Worm (Caenorhabditis elegans) whole organism, young adult: ENCODE measurements around the gene sop-2.

Experiments used
- D2030.7 ChIP-seq: fragments of 200-800 bp; sonication (Bioruptor generic); IDR thresholded peaks from 2 replicates; pipeline ENCODE4 v1.3.6; 2022; ENCODE audit warnings: missing genetic modification reagents, missing genetic modification characterization, missing compliant biosample characterization
- F23B12.7 ChIP-seq: sonication (generic microtip); optimal IDR thresholded peaks from 2 replicates; lab custom pipeline; 2017; ENCODE audit warnings: missing genetic modification characterization, mild to moderate bottlenecking, missing compliant biosample characterization, antibody characterized with exemption, moderate library complexity; ENCODE audit not compliant: insufficient read depth
- F33H1.4 ChIP-seq: fragments of 200-800 bp; sonication (Bioruptor generic); IDR thresholded peaks from 2 replicates; pipeline ENCODE4 v1.3.6; 2022; ENCODE audit warnings: missing genetic modification reagents, missing genetic modification characterization, missing compliant biosample characterization
- F37B4.10 ChIP-seq: fragments of 200-800 bp; sonication (Bioruptor generic); IDR thresholded peaks from 2 replicates; pipeline ENCODE4 v1.3.6; 2022; ENCODE audit warnings: missing genetic modification characterization, missing compliant biosample characterization
- F52B5.7 ChIP-seq: sonication (generic microtip); optimal IDR thresholded peaks from 2 replicates; lab custom pipeline; 2016; ENCODE audit warnings: mild to moderate bottlenecking, missing genetic modification characterization, missing compliant biosample characterization
- F55B11.4 ChIP-seq: sonication (generic microtip); optimal IDR thresholded peaks from 2 replicates; lab custom pipeline; 2016; ENCODE audit warnings: missing compliant biosample characterization, missing genetic modification characterization, borderline replicate concordance; ENCODE audit not compliant: insufficient read depth
- K11D2.4 ChIP-seq: fragments of 200-800 bp; sonication (Bioruptor generic); IDR thresholded peaks from 2 replicates; pipeline ENCODE4 v1.3.6; 2022; ENCODE audit warnings: missing genetic modification reagents, missing genetic modification characterization, missing compliant biosample characterization
- Y53G8AR.9 ChIP-seq: fragments of 200-800 bp; sonication (Bioruptor generic); conservative IDR thresholded peaks from 2 replicates; pipeline ENCODE4 v1.3.6; 2022; ENCODE audit warnings: missing genetic modification reagents, missing genetic modification characterization, missing compliant biosample characterization
- Y67H2A.10 ChIP-seq: fragments of 200-800 bp; sonication (Bioruptor generic); conservative IDR thresholded peaks from 2 replicates; pipeline ENCODE4 v1.3.6; 2022; ENCODE audit warnings: missing genetic modification reagents, missing genetic modification characterization, missing compliant biosample characterization
- Y95B8A.8 ChIP-seq: fragments of 200-800 bp; sonication (Bioruptor generic); IDR thresholded peaks from 2 replicates; pipeline ENCODE4 v1.3.6; 2022; ENCODE audit warnings: missing genetic modification reagents, missing genetic modification characterization, missing compliant biosample characterization
- aptf-2 ChIP-seq: fragments of 200-800 bp; sonication (Bioruptor generic); conservative IDR thresholded peaks from 2 replicates; pipeline ENCODE4 v1.3.6; 2022; ENCODE audit warnings: missing genetic modification reagents, missing genetic modification characterization, missing compliant biosample characterization
- attf-6 ChIP-seq: fragments of 200-800 bp; sonication (Bioruptor generic); IDR thresholded peaks from 2 replicates; pipeline ENCODE4 v1.3.6; 2022; ENCODE audit warnings: missing genetic modification reagents, missing genetic modification characterization, missing compliant biosample characterization
- cebp-2 ChIP-seq: fragments of 200-800 bp; sonication (Bioruptor generic); IDR thresholded peaks from 2 replicates; pipeline ENCODE4 v1.3.6; 2022; ENCODE audit warnings: missing genetic modification characterization, missing compliant biosample characterization
- ceh-27 ChIP-seq: fragments of 200-800 bp; sonication (Bioruptor generic); optimal IDR thresholded peaks from 2 replicates; lab custom pipeline; 2018; ENCODE audit warnings: mild to moderate bottlenecking, missing genetic modification characterization, moderate library complexity, missing compliant biosample characterization
- ceh-40 ChIP-seq: fragments of 200-800 bp; sonication (Bioruptor generic); IDR thresholded peaks from 2 replicates; pipeline ENCODE4 v1.3.6; 2022; ENCODE audit warnings: missing genetic modification characterization, missing compliant biosample characterization
- ceh-79 ChIP-seq: sonication (generic microtip); optimal IDR thresholded peaks from 2 replicates; lab custom pipeline; 2017; ENCODE audit warnings: mild to moderate bottlenecking, missing genetic modification characterization, missing compliant biosample characterization
- egrh-3 ChIP-seq: fragments of 200-800 bp; sonication (Bioruptor generic); IDR thresholded peaks from 2 replicates; pipeline ENCODE4 v1.3.6; 2022; ENCODE audit warnings: missing genetic modification reagents, missing genetic modification characterization, missing compliant biosample characterization
- ets-4 ChIP-seq: fragments of 200-800 bp; sonication (Bioruptor generic); optimal IDR thresholded peaks from 2 replicates; lab custom pipeline; 2018; ENCODE audit warnings: mild to moderate bottlenecking, missing genetic modification characterization, missing compliant biosample characterization
- hlh-12 ChIP-seq: sonication (generic microtip); optimal IDR thresholded peaks from 2 replicates; lab custom pipeline; 2016; ENCODE audit warnings: missing genetic modification characterization, missing compliant biosample characterization
- hmg-1.2 ChIP-seq: fragments of 200-800 bp; sonication (Bioruptor generic); IDR thresholded peaks from 2 replicates; pipeline ENCODE4 v1.3.6; 2022; ENCODE audit warnings: missing genetic modification reagents, missing genetic modification characterization, missing compliant biosample characterization
- lir-1 ChIP-seq: fragments of 200-800 bp; sonication (Bioruptor generic); conservative IDR thresholded peaks from 2 replicates; pipeline ENCODE4 v1.3.6; 2022; ENCODE audit warnings: missing genetic modification reagents, missing genetic modification characterization, missing compliant biosample characterization
- madf-10 ChIP-seq: sonication (generic microtip); optimal IDR thresholded peaks from 2 replicates; lab custom pipeline; 2016; ENCODE audit warnings: mild to moderate bottlenecking, missing genetic modification characterization, missing compliant biosample characterization
- madf-6 ChIP-seq: fragments of 200-800 bp; sonication (Bioruptor generic); IDR thresholded peaks from 2 replicates; pipeline ENCODE4 v1.3.6; 2022; ENCODE audit warnings: missing genetic modification reagents, missing genetic modification characterization, missing compliant biosample characterization
- madf-8 ChIP-seq: fragments of 200-800 bp; sonication (Bioruptor generic); conservative IDR thresholded peaks from 2 replicates; pipeline ENCODE4 v1.3.6; 2022; ENCODE audit warnings: missing genetic modification reagents, missing genetic modification characterization, missing compliant biosample characterization
- mxl-1 ChIP-seq: sonication (generic microtip); optimal IDR thresholded peaks from 2 replicates; lab custom pipeline; 2016; ENCODE audit warnings: missing genetic modification characterization, missing compliant biosample characterization
- nfya-1 ChIP-seq: sonication (generic microtip); optimal IDR thresholded peaks from 2 replicates; lab custom pipeline; 2017; ENCODE audit warnings: antibody characterized with exemption, missing compliant biosample characterization, missing genetic modification characterization, borderline replicate concordance; ENCODE audit not compliant: insufficient read depth
- nfya-2 ChIP-seq: fragments of 200-800 bp; sonication (Bioruptor generic); IDR thresholded peaks from 2 replicates; pipeline ENCODE4 v1.3.6; 2022; ENCODE audit warnings: missing genetic modification reagents, missing genetic modification characterization, missing compliant biosample characterization
- nhr-120 ChIP-seq: fragments of 200-800 bp; sonication (Bioruptor generic); IDR thresholded peaks from 2 replicates; pipeline ENCODE4 v1.3.6; 2022; ENCODE audit warnings: missing genetic modification characterization, missing compliant biosample characterization
- nhr-179 ChIP-seq: sonication (generic microtip); optimal IDR thresholded peaks from 2 replicates; lab custom pipeline; 2016; ENCODE audit warnings: mild to moderate bottlenecking, missing genetic modification characterization, missing compliant biosample characterization
- repo-1 ChIP-seq: sonication (generic microtip); optimal IDR thresholded peaks from 2 replicates; lab custom pipeline; 2017; ENCODE audit warnings: mild to moderate bottlenecking, missing genetic modification characterization, missing compliant biosample characterization
- rpc-1 ChIP-seq, 2 experiments: fragments of 150-350 bp in 1 of 2; sonication (generic microtip) in 1 of 2; optimal IDR thresholded peaks; 2 replicates each; lab custom pipeline; 2014 to 2018; ENCODE audit warnings: missing biosample characterization in 1 of 2, missing genetic modification characterization in 1 of 2, missing genetic modification reagents in 1 of 2, missing genotype in 1 of 2
- sea-2 ChIP-seq: fragments of 200-800 bp; sonication (Bioruptor generic); IDR thresholded peaks from 2 replicates; pipeline ENCODE4 v1.3.6; 2022; ENCODE audit warnings: missing genetic modification characterization, missing compliant biosample characterization
- snpc-1.1 ChIP-seq: sonication (generic microtip); optimal IDR thresholded peaks from 2 replicates; lab custom pipeline; 2017; ENCODE audit warnings: missing genetic modification characterization, mild to moderate bottlenecking, missing compliant biosample characterization, antibody characterized with exemption, moderate library complexity, missing genotype, missing genetic modification reagents; ENCODE audit not compliant: insufficient read depth
- snpc-4 ChIP-seq, 5 experiments: fragments of 150-350 bp in 1 of 5; sonication (generic microtip) in 4 of 5; optimal IDR thresholded peaks; 2 replicates each; lab custom pipeline; 2014 to 2018; ENCODE audit warnings: missing genetic modification characterization in 5 of 5, missing biosample characterization in 3 of 5, antibody characterized with exemption in 2 of 5, mild to moderate bottlenecking in 2 of 5, missing compliant biosample characterization in 2 of 5, missing genotype in 2 of 5, moderate library complexity in 2 of 5, missing genetic modification reagents in 1 of 5
- sptf-2 ChIP-seq: fragments of 200-800 bp; sonication (Bioruptor generic); optimal IDR thresholded peaks from 2 replicates; lab custom pipeline; 2018; ENCODE audit warnings: mild to moderate bottlenecking, missing genetic modification characterization, missing compliant biosample characterization
- tlf-1 ChIP-seq: fragments of 200-800 bp; sonication (Bioruptor generic); optimal IDR thresholded peaks from 2 replicates; lab custom pipeline; 2018; ENCODE audit warnings: mild to moderate bottlenecking, missing genetic modification characterization, missing compliant biosample characterization
- zfh-2 ChIP-seq: fragments of 200-800 bp; sonication (Bioruptor generic); conservative IDR thresholded peaks from 2 replicates; pipeline ENCODE4 v1.3.6; 2022; ENCODE audit warnings: missing genetic modification reagents, missing genetic modification characterization, missing compliant biosample characterization
- ztf-22 ChIP-seq: fragments of 200-800 bp; sonication (Bioruptor generic); optimal IDR thresholded peaks from 2 replicates; lab custom pipeline; 2018; ENCODE audit warnings: mild to moderate bottlenecking, missing genetic modification characterization, moderate library complexity, missing compliant biosample characterization
- ztf-25 ChIP-seq: fragments of 200-800 bp; sonication (Bioruptor generic); IDR thresholded peaks from 2 replicates; pipeline ENCODE4 v1.3.6; 2022; ENCODE audit warnings: missing genetic modification reagents, missing genetic modification characterization, missing compliant biosample characterization
- ztf-26 ChIP-seq: sonication (generic microtip); optimal IDR thresholded peaks from 2 replicates; lab custom pipeline; 2017; ENCODE audit warnings: missing genetic modification characterization, missing compliant biosample characterization
- ztf-6 ChIP-seq: fragments of 200-800 bp; sonication (Bioruptor generic); IDR thresholded peaks from 2 replicates; pipeline ENCODE4 v1.3.6; 2022; ENCODE audit warnings: missing genetic modification reagents, missing genetic modification characterization, missing compliant biosample characterization

The sop-2 gene

DNA sequence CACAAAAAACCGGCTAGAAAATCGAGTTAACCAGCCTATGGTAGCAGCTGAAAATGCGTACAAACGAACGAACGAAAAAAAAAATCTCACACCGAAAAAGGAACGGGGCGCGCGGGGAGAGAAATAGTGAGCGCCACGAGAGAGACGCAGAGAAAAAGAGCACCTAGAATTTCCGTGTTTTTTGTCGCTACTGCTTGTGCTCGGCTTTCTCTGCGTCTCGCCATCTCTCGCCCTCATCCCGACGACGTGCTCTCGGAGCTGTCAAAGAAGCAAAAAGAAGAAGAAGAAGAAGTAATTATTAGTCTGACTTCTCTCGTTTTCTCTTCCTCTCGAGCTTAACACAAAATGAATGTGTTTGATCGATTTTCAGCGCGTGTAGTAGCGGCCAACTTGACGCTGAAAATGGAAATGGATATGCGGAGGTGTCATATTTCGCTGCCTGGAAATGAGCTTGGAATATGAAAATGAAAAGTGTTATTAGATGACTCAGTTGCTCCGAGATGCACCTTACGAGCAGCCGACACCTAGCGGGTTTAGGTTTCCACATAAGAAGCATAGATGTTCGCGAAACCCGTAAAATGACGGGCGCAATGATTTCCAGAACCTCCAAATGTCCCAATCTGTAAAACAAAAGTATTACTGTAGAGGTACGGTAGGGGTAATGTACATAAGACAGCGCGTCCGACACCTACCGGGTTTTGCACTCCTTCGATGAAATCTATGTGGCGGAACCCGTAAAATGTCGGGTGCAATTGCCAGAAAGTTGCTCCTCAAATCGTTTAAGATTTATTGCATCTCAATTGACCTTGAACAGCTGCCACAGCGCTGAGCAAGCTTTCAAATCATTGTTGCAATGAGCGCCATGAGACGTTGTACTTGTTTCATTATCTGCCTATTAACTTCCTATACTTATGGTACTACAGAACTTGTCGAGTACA is 43.1 kb downstream of the sop-2 start, which contains the start of gene btb-14 (continued):
- no peak for TF ChIP-seq F55B11.4

DNA sequence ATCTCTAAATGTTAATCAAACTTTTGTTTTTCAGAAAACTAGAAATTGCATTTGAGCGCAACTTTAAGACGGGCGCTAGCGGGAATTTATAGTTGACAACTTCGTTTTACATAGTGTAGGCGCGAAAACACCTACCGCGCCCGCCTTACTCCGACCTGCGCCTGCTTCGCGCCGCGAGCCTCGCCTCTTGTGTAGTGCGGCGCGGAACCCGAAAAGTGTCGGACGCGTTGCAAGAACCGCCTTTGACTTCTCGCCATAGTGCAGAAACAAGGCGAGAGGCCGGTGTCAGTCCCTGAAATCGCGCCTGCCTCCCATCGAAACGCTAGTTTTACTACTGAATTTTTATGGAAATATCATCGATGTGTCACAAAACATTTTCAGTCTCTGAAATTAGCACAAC is 46.1 kb downstream of the sop-2 start:
- TF ChIP-seq F52B5.7, result no peak
- TF ChIP-seq rpc-1 (optimal IDR thresholded peaks at IDR 0.05; lab: Kevin White, UChicago), result no peak
- peak; percentile 8 for TF ChIP-seq rpc-1 (tag; optimal IDR thresholded peaks at IDR 0.05; lab: Kevin White, UChicago)
- no peak for TF ChIP-seq ets-4 (GFP tag; lab: Kevin White, UChicago)
- no peak for TF ChIP-seq lir-1 (GFP tag; lab: Robert Waterston, UW)
- no peak for TF ChIP-seq sptf-2 (GFP tag; lab: Kevin White, UChicago)
- no peak for TF ChIP-seq Y67H2A.10 (GFP tag; lab: Robert Waterston, UW)
- TF ChIP-seq ztf-26 (tag; lab: Kevin White, UChicago), result no peak
- TF ChIP-seq egrh-3, result peak; percentile 31; the same call in 1 of the 2 replicates
- no peak for TF ChIP-seq ztf-6 (GFP tag; lab: Robert Waterston, UW)
- TF ChIP-seq hlh-12 (tag; lab: Kevin White, UChicago), result no peak
- TF ChIP-seq cebp-2, result no peak
- TF ChIP-seq Y95B8A.8, result no peak
- TF ChIP-seq attf-6 (GFP tag; lab: Robert Waterston, UW), result no peak
- TF ChIP-seq D2030.7, result no peak
- no peak for TF ChIP-seq F37B4.10 (GFP tag; lab: Robert Waterston, UW)
- no peak for TF ChIP-seq ceh-40 (GFP tag; lab: Robert Waterston, UW)
- TF ChIP-seq repo-1 (tag; lab: Kevin White, UChicago), result no peak
- TF ChIP-seq snpc-1.1 (tag; lab: Kevin White, UChicago), result peak; percentile 67
- TF ChIP-seq nfya-1, result no peak
- TF ChIP-seq ceh-79 (tag; lab: Kevin White, UChicago), result no peak
- TF ChIP-seq tlf-1 (GFP tag; lab: Kevin White, UChicago), result no peak
- TF ChIP-seq nhr-179 (tag; lab: Kevin White, UChicago), result no peak
- TF ChIP-seq hmg-1.2 (GFP tag; lab: Robert Waterston, UW), result peak; percentile 17; the same call in 1 of the 2 replicates
- no peak for TF ChIP-seq nfya-2 (GFP tag; lab: Robert Waterston, UW)
- no peak for TF ChIP-seq nhr-120 (GFP tag; lab: Robert Waterston, UW)
- no peak for TF ChIP-seq ztf-22
- no peak for TF ChIP-seq aptf-2
- TF ChIP-seq sea-2 (GFP tag; lab: Robert Waterston, UW), result no peak
- TF ChIP-seq F23B12.7, result no peak
- no peak for TF ChIP-seq ceh-27 (GFP tag; lab: Kevin White, UChicago)
- TF ChIP-seq ztf-25 (GFP tag; lab: Robert Waterston, UW), result no peak
- no peak for TF ChIP-seq F33H1.4 (GFP tag; lab: Robert Waterston, UW)
- no peak for TF ChIP-seq madf-8
- TF ChIP-seq mxl-1, result no peak
- no peak for TF ChIP-seq madf-6 (GFP tag; lab: Robert Waterston, UW)
- peak; percentile 21 for TF ChIP-seq snpc-4 (GFP tag; optimal IDR thresholded peaks at IDR 0.05; lab: Kevin White, UChicago)
- peak in 3 of 4 experiments; percentile 28 to 90 (median 84) for TF ChIP-seq snpc-4 (tag; optimal IDR thresholded peaks at IDR 0.05; lab: Kevin White, UChicago)
- TF ChIP-seq Y53G8AR.9 (GFP tag; lab: Robert Waterston, UW), result no peak
- no peak for TF ChIP-seq madf-10 (tag; lab: Kevin White, UChicago)
- no peak for TF ChIP-seq K11D2.4 (GFP tag; lab: Robert Waterston, UW)
- TF ChIP-seq zfh-2, result peak; percentile 86
